Worm (Caenorhabditis elegans): Measurements from ENCODE around the gene ZK84.2.

DNA sequence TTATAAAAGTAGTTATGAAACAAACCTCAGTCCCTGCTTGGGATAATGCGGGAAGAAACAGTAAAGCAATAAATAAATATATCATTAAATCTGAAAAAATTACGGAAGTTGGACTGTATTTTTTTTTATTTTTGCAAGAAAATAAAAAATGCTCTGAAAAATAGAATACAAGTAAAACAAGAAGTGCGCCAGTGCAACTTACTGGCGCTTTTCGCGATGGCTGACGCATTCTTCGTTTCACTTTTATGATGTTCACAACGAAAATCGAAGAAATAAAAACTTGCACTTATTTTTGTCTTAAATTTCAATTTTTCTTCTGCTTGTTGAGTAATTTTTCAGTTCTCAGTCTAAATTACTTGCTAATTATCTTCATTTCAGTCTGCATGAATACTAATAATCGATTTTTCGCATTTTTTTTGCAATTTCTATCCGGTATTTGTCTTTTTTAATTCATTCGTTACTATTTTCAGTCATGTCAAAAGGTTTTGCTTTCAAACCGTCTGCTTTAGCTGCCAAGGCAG is 33.5 kb downstream of the ZK84.2 start, which contains the start of the genes R12C12.6 and ran-5:
- TF ChIP-seq fos-1 (tag; optimal IDR thresholded peaks at IDR 0.05), result peak; percentile 79
- peak; percentile 75 for TF ChIP-seq nhr-11 (tag; optimal IDR thresholded peaks at IDR 0.05)
- TF ChIP-seq unc-130 (tag; optimal IDR thresholded peaks at IDR 0.05), result no peak
- no peak for TF ChIP-seq pqm-1 (tag; optimal IDR thresholded peaks at IDR 0.05)
- no peak for TF ChIP-seq egl-27 (tag; optimal IDR thresholded peaks at IDR 0.05)
- TF ChIP-seq blmp-1 (tag; optimal IDR thresholded peaks at IDR 0.05), result peak; percentile 79
- TF ChIP-seq unc-98 (GFP tag; IDR thresholded peaks at IDR 0.05), result no peak
- peak; percentile 75 to 86 (median 84) for TF ChIP-seq dpl-1 (GFP tag; optimal IDR thresholded peaks at IDR 0.05)
- TF ChIP-seq hlh-17 (GFP tag; optimal IDR thresholded peaks at IDR 0.05; ENCODE audit: borderline replicate concordance), result no peak
- no peak for TF ChIP-seq unc-62 (GFP tag; optimal IDR thresholded peaks at IDR 0.05)
